Fruit fly (Drosophila melanogaster) whole organism, embryonic: ENCODE results near the gene frj.

Experiments used
- Ada2b ChIP-seq: fragments of 200-800 bp; sonication (Bioruptor generic); IDR thresholded peaks from 2 replicates; pipeline ENCODE4 v1.3.6; 2022; ENCODE audit warnings: missing biosample characterization, missing genetic modification characterization
- Adf1 ChIP-seq: fragments of 200-800 bp; sonication (Bioruptor generic); IDR thresholded peaks from 2 replicates; pipeline ENCODE4 v1.3.6; 2022; ENCODE audit warnings: missing biosample characterization, missing genetic modification characterization
- Atf3 ChIP-seq: fragments of 200-800 bp; sonication (Bioruptor generic); optimal IDR thresholded peaks from 3 replicates; lab custom pipeline; 2016; ENCODE audit warnings: missing biosample characterization, missing genetic modification characterization
- Bteb2 ChIP-seq: fragments of 200-800 bp; sonication (Bioruptor generic); optimal IDR thresholded peaks from 2 replicates; lab custom pipeline; 2016; ENCODE audit warnings: missing biosample characterization, missing genetic modification characterization
- CG10209 ChIP-seq: fragments of 200-800 bp; sonication (Bioruptor generic); optimal IDR thresholded peaks from 3 replicates; lab custom pipeline; 2017; ENCODE audit warnings: missing biosample characterization, mild to moderate bottlenecking, missing genetic modification characterization, missing genetic modification reagents
- CG1024 ChIP-seq: fragments of 200-800 bp; sonication (Bioruptor generic); IDR thresholded peaks from 2 replicates; pipeline ENCODE4 v1.3.6; 2022; ENCODE audit warnings: missing biosample characterization, missing genetic modification characterization
- CG10959 ChIP-seq: fragments of 200-800 bp; sonication (Bioruptor generic); IDR thresholded peaks from 2 replicates; pipeline ENCODE4 v1.3.6; 2022; ENCODE audit warnings: missing biosample characterization, missing genetic modification characterization
- CG11723 ChIP-seq: fragments of 200-800 bp; sonication (Bioruptor generic); optimal IDR thresholded peaks from 2 replicates; lab custom pipeline; 2017; ENCODE audit warnings: missing biosample characterization, mild to moderate bottlenecking, missing genetic modification characterization
- CG12219 ChIP-seq: fragments of 200-800 bp; sonication (Bioruptor generic); optimal IDR thresholded peaks from 3 replicates; lab custom pipeline; 2018; ENCODE audit warnings: missing biosample characterization, mild to moderate bottlenecking, missing genetic modification characterization
- CG14014 ChIP-seq: fragments of 200-800 bp; sonication (Bioruptor generic); IDR thresholded peaks from 2 replicates; pipeline ENCODE4 v1.3.6; 2022; ENCODE audit warnings: missing biosample characterization, missing genetic modification characterization
- CG14965 ChIP-seq: fragments of 200-800 bp; sonication (Bioruptor generic); optimal IDR thresholded peaks from 2 replicates; lab custom pipeline; 2016; ENCODE audit warnings: missing biosample characterization, missing genetic modification characterization, borderline replicate concordance
- CG17912 ChIP-seq: fragments of 200-800 bp; sonication (Bioruptor generic); optimal IDR thresholded peaks from 2 replicates; lab custom pipeline; 2018; ENCODE audit warnings: missing biosample characterization, mild to moderate bottlenecking, missing genetic modification characterization
- CG18476 ChIP-seq: fragments of 200-800 bp; sonication (Bioruptor generic); optimal IDR thresholded peaks from 2 replicates; lab custom pipeline; 2016; ENCODE audit warnings: missing biosample characterization, mild to moderate bottlenecking, missing genetic modification characterization
- CG18599 ChIP-seq: fragments of 200-800 bp; sonication (Bioruptor generic); optimal IDR thresholded peaks from 3 replicates; lab custom pipeline; 2017; ENCODE audit warnings: missing biosample characterization, missing genetic modification characterization, mild to moderate bottlenecking, moderate library complexity, missing genetic modification reagents
- CG3281 ChIP-seq: fragments of 200-800 bp; sonication (Bioruptor generic); optimal IDR thresholded peaks from 3 replicates; lab custom pipeline; 2017; ENCODE audit warnings: missing biosample characterization, mild to moderate bottlenecking, missing genetic modification characterization
- CG33557 ChIP-seq: fragments of 200-800 bp; sonication (Bioruptor generic); optimal IDR thresholded peaks from 2 replicates; lab custom pipeline; 2019; ENCODE audit warnings: missing biosample characterization, mild to moderate bottlenecking, missing genetic modification characterization, moderate library complexity
- CG6689 ChIP-seq: fragments of 200-800 bp; sonication (Bioruptor generic); IDR thresholded peaks from 2 replicates; pipeline ENCODE4 v1.3.6; 2022; ENCODE audit warnings: missing biosample characterization, missing genetic modification characterization
- CG7271 ChIP-seq: fragments of 200-800 bp; sonication (Bioruptor generic); optimal IDR thresholded peaks from 2 replicates; lab custom pipeline; 2018; ENCODE audit warnings: missing biosample characterization, mild to moderate bottlenecking, missing genetic modification characterization, moderate library complexity
- CG7928 ChIP-seq: fragments of 200-800 bp; sonication (Bioruptor generic); optimal IDR thresholded peaks from 2 replicates; lab custom pipeline; 2017; ENCODE audit warnings: missing biosample characterization, mild to moderate bottlenecking, missing genetic modification characterization
- CG8388 ChIP-seq: fragments of 200-800 bp; sonication (Bioruptor generic); optimal IDR thresholded peaks from 2 replicates; lab custom pipeline; 2019; ENCODE audit warnings: missing biosample characterization, mild to moderate bottlenecking, missing genetic modification characterization, moderate library complexity
- Dbx ChIP-seq: fragments of 200-800 bp; sonication (Bioruptor generic); IDR thresholded peaks from 3 replicates; pipeline ENCODE4 v1.3.6; 2022; ENCODE audit warnings: missing biosample characterization, missing genetic modification characterization
- Dip3 ChIP-seq: fragments of 200-800 bp; sonication (Bioruptor generic); optimal IDR thresholded peaks from 3 replicates; lab custom pipeline; 2016; ENCODE audit warnings: missing biosample characterization, missing genetic modification characterization
- E2f2 ChIP-seq: fragments of 200-800 bp; sonication (Bioruptor generic); IDR thresholded peaks from 2 replicates; pipeline ENCODE4 v1.3.6; 2022; ENCODE audit warnings: missing biosample characterization, missing genetic modification characterization
- Eip74EF ChIP-seq, 2 experiments: fragments of 200-800 bp in 1 of 2; fragments of >200 bp in 1 of 2; sonication (Bioruptor generic) in 1 of 2; optimal IDR thresholded peaks; 2 replicates each; lab custom pipeline; 2017 to 2019; ENCODE audit warnings: missing biosample characterization in 2 of 2, missing genetic modification characterization in 2 of 2, mild to moderate bottlenecking in 1 of 2, moderate library complexity in 1 of 2
- Ets97D ChIP-seq: fragments of 200-800 bp; sonication (Bioruptor generic); optimal IDR thresholded peaks from 3 replicates; lab custom pipeline; 2016; ENCODE audit warnings: missing biosample characterization, missing genetic modification characterization
- GATAe ChIP-seq: fragments of 200-800 bp; sonication (Bioruptor generic); conservative IDR thresholded peaks from 2 replicates; pipeline ENCODE4 v1.3.6; 2022; ENCODE audit warnings: missing biosample characterization, missing genetic modification characterization
- Gsc ChIP-seq: fragments of 200-800 bp; sonication (Bioruptor generic); IDR thresholded peaks from 2 replicates; pipeline ENCODE4 v1.3.6; 2022; ENCODE audit warnings: missing biosample characterization, missing genetic modification characterization
- HmgZ ChIP-seq: fragments of 200-800 bp; sonication (Bioruptor generic); optimal IDR thresholded peaks from 2 replicates; lab custom pipeline; 2018; ENCODE audit warnings: missing biosample characterization, mild to moderate bottlenecking, missing genetic modification characterization
- Hmx ChIP-seq: fragments of 200-800 bp; sonication (Bioruptor generic); optimal IDR thresholded peaks from 2 replicates; lab custom pipeline; 2016; ENCODE audit warnings: missing biosample characterization, missing genetic modification characterization
- Oli ChIP-seq: fragments of 200-800 bp; sonication (Bioruptor generic); optimal IDR thresholded peaks from 2 replicates; lab custom pipeline; 2018; ENCODE audit warnings: missing biosample characterization, mild to moderate bottlenecking, missing genetic modification characterization, moderate library complexity
- PHDP ChIP-seq: fragments of 200-800 bp; sonication (Bioruptor generic); optimal IDR thresholded peaks from 3 replicates; lab custom pipeline; 2018; ENCODE audit warnings: missing biosample characterization, mild to moderate bottlenecking, missing genetic modification characterization, moderate library complexity
- Pdp1 ChIP-seq, 2 experiments: fragments of 200-800 bp; sonication (Bioruptor generic); optimal IDR thresholded peaks; 3 replicates each; lab custom pipeline; 2016; ENCODE audit warnings: missing biosample characterization in 2 of 2, missing genetic modification characterization in 2 of 2, mild to moderate bottlenecking in 1 of 2, moderate library complexity in 1 of 2
- Sry-β ChIP-seq: fragments of 200-800 bp; sonication (Bioruptor generic); optimal IDR thresholded peaks from 2 replicates; lab custom pipeline; 2018; ENCODE audit warnings: missing biosample characterization, mild to moderate bottlenecking, missing genetic modification characterization, moderate library complexity
- Taf1 ChIP-seq: fragments of 200-800 bp; sonication (Bioruptor generic); IDR thresholded peaks from 2 replicates; pipeline ENCODE4 v1.3.6; 2022; ENCODE audit warnings: missing biosample characterization, missing genetic modification characterization
- ac ChIP-seq: fragments of 200-800 bp; sonication (Bioruptor generic); optimal IDR thresholded peaks from 3 replicates; lab custom pipeline; 2017; ENCODE audit warnings: missing biosample characterization, mild to moderate bottlenecking, missing genetic modification characterization
- amos ChIP-seq: fragments of 200-800 bp; sonication (Bioruptor generic); IDR thresholded peaks from 2 replicates; pipeline ENCODE4 v1.3.6; 2022; ENCODE audit warnings: missing biosample characterization, missing genetic modification characterization; ENCODE audit not compliant: partially characterized antibody
- ato ChIP-seq: fragments of 200-800 bp; sonication (Bioruptor generic); IDR thresholded peaks from 2 replicates; pipeline ENCODE4 v1.3.6; 2022; ENCODE audit warnings: missing biosample characterization, missing genetic modification characterization; ENCODE audit not compliant: partially characterized antibody
- cas ChIP-seq: fragments of 200-800 bp; sonication (Bioruptor generic); IDR thresholded peaks from 2 replicates; pipeline ENCODE4 v1.3.6; 2022; ENCODE audit warnings: missing biosample characterization, missing genetic modification characterization
- crc ChIP-seq: fragments of 200-800 bp; sonication (Bioruptor generic); optimal IDR thresholded peaks from 2 replicates; lab custom pipeline; 2016; ENCODE audit warnings: missing biosample characterization, missing genetic modification characterization
- lbe ChIP-seq: fragments of 200-800 bp; sonication (Bioruptor generic); optimal IDR thresholded peaks from 2 replicates; lab custom pipeline; 2016; ENCODE audit warnings: missing biosample characterization, mild to moderate bottlenecking, missing genetic modification characterization
- lola ChIP-seq, 3 experiments: fragments of >200 bp in 2 of 3; fragments of 200-800 bp in 1 of 3; sonication (Bioruptor generic) in 1 of 3; optimal IDR thresholded peaks; 2 replicates each; lab custom pipeline; 2017 to 2019; ENCODE audit warnings: missing biosample characterization in 3 of 3, missing genetic modification characterization in 3 of 3, mild to moderate bottlenecking in 1 of 3, moderate library complexity in 1 of 3
- luna ChIP-seq: fragments of 200-800 bp; sonication (Bioruptor generic); optimal IDR thresholded peaks from 2 replicates; lab custom pipeline; 2016; ENCODE audit warnings: missing biosample characterization, missing genetic modification characterization
- mirr ChIP-seq: fragments of 200-800 bp; sonication (Bioruptor generic); optimal IDR thresholded peaks from 3 replicates; lab custom pipeline; 2018; ENCODE audit warnings: missing biosample characterization, mild to moderate bottlenecking, missing genetic modification characterization
- nerfin-2 ChIP-seq: fragments of 200-800 bp; sonication (Bioruptor generic); IDR thresholded peaks from 2 replicates; pipeline ENCODE4 v1.3.6; 2022; ENCODE audit warnings: missing biosample characterization, missing genetic modification characterization; ENCODE audit not compliant: partially characterized antibody
- pita ChIP-seq: fragments of 200-800 bp; sonication (Bioruptor generic); optimal IDR thresholded peaks from 2 replicates; lab custom pipeline; 2017; ENCODE audit warnings: missing biosample characterization, mild to moderate bottlenecking, missing genetic modification characterization
- pnt ChIP-seq: fragments of 200-800 bp; sonication (Bioruptor generic); optimal IDR thresholded peaks from 3 replicates; lab custom pipeline; 2016; ENCODE audit warnings: missing biosample characterization, missing genetic modification characterization
- sc ChIP-seq, 3 experiments: fragments of >200 bp in 2 of 3; fragments of 200-800 bp in 1 of 3; sonication (Bioruptor generic) in 1 of 3; optimal IDR thresholded peaks; 2 replicates in 2 of 3; 3 replicates in 1 of 3; lab custom pipeline; 2017; ENCODE audit warnings: mild to moderate bottlenecking in 1 of 3, missing biosample characterization in 1 of 3, missing genetic modification characterization in 1 of 3, missing genetic modification reagents in 1 of 3
- sens-2 ChIP-seq: fragments of 200-800 bp; sonication (Bioruptor generic); IDR thresholded peaks from 2 replicates; pipeline ENCODE4 v1.3.6; 2022; ENCODE audit warnings: missing biosample characterization, missing genetic modification characterization
- unc-4 ChIP-seq: fragments of 200-800 bp; sonication (Bioruptor generic); IDR thresholded peaks from 2 replicates; pipeline ENCODE4 v1.3.6; 2022; ENCODE audit warnings: missing biosample characterization, missing genetic modification characterization; ENCODE audit not compliant: partially characterized antibody
- unpg ChIP-seq: fragments of 200-800 bp; sonication (Bioruptor generic); optimal IDR thresholded peaks from 3 replicates; lab custom pipeline; 2018; ENCODE audit warnings: missing biosample characterization, mild to moderate bottlenecking, missing genetic modification characterization, moderate library complexity

frj gene

DNA sequence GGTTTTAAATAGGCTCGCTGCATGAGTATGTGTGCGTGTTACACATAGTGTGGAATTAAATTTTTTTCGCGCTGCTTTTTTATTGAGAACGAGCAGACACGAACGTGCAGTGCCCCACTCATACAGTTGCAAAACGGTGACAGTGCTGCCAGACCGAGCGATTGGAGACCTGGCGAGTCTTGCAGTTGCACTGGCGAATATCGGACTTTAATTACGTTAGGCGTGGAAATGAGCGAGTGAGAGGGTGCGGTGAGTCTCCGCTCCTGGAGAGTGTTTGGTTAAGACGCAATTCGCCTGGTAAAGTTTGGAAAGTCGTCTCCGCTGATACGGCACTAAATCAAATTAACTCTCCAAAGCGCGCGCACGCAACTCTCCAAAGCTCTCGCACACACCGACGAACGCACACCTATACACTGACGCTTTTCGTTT lies 25.5 kb downstream of the frj start (continued):
- TF ChIP-seq Oli (tag; lab: Kevin White, UChicago): no peak
- TF ChIP-seq Dbx (GFP tag; lab: Robert Waterston, UW): no peak; the same call in 2 of the 3 replicates
- TF ChIP-seq lbe (GFP tag; lab: Kevin White, UChicago): no peak
- no peak for TF ChIP-seq CG11723 (GFP tag; lab: Kevin White, UChicago)
- TF ChIP-seq cas: no peak
- TF ChIP-seq amos (GFP tag; lab: Robert Waterston, UW): peak; percentile 53; the same call in 1 of the 2 replicates
- no peak for TF ChIP-seq CG3281
- no peak for TF ChIP-seq luna (GFP tag; lab: Kevin White, UChicago)
- peak; percentile 32 for TF ChIP-seq CG18599 (GFP tag; lab: Kevin White, UChicago)
- no peak for TF ChIP-seq CG10959
- no peak for TF ChIP-seq Hmx
- no peak for TF ChIP-seq CG33557 (GFP tag; lab: Kevin White, UChicago)
- no peak for TF ChIP-seq Adf1 (GFP tag; lab: Robert Waterston, UW)
- no peak for TF ChIP-seq CG8388 (GFP tag; lab: Kevin White, UChicago)
- no peak for TF ChIP-seq CG7928 (GFP tag; lab: Kevin White, UChicago)
- no peak for TF ChIP-seq crc (GFP tag; lab: Kevin White, UChicago)
- no peak for TF ChIP-seq ac (GFP tag; lab: Kevin White, UChicago)
- no peak; the same call in 1 of the 2 replicates for TF ChIP-seq ato (GFP tag; lab: Robert Waterston, UW)
- TF ChIP-seq nerfin-2 (GFP tag; lab: Robert Waterston, UW): no peak
- TF ChIP-seq Dip3 (GFP tag; lab: Kevin White, UChicago): no peak
- TF ChIP-seq sc (optimal IDR thresholded peaks at IDR 0.05; lab: Kevin White, UChicago): no peak
- TF ChIP-seq sc (GFP tag; optimal IDR thresholded peaks at IDR 0.05; lab: Kevin White, UChicago): no peak
- no peak for TF ChIP-seq CG6689 (GFP tag; lab: Robert Waterston, UW)
- no peak; the same call in 1 of the 2 replicates for TF ChIP-seq CG14014 (GFP tag; lab: Robert Waterston, UW)
- peak in 1 of 2 experiments; percentile 35 for TF ChIP-seq Pdp1 (GFP tag; optimal IDR thresholded peaks at IDR 0.05; lab: Kevin White, UChicago)
- no peak for TF ChIP-seq Bteb2 (GFP tag; lab: Kevin White, UChicago)
- TF ChIP-seq CG17912 (GFP tag; lab: Kevin White, UChicago): no peak
- TF ChIP-seq sens-2: no peak
- TF ChIP-seq Eip74EF (GFP tag; optimal IDR thresholded peaks at IDR 0.05; lab: Kevin White, UChicago): no peak
- TF ChIP-seq E2f2 (GFP tag; lab: Robert Waterston, UW): peak; percentile 92
- TF ChIP-seq Ada2b (GFP tag; lab: Robert Waterston, UW): no peak
- no peak for TF ChIP-seq CG10209 (GFP tag; lab: Kevin White, UChicago)
- peak; percentile 70 for TF ChIP-seq HmgZ (tag; lab: Kevin White, UChicago)
- no peak for TF ChIP-seq Sry-β (GFP tag; lab: Kevin White, UChicago)
- TF ChIP-seq pnt (GFP tag; lab: Kevin White, UChicago): no peak
- no peak for TF ChIP-seq GATAe
- no peak for TF ChIP-seq CG18476 (GFP tag; lab: Kevin White, UChicago)
- peak; percentile 3 for TF ChIP-seq Ets97D (GFP tag; lab: Kevin White, UChicago)
- TF ChIP-seq Taf1 (GFP tag; lab: Robert Waterston, UW): no peak
- no peak for TF ChIP-seq CG14965 (GFP tag; lab: Kevin White, UChicago)
- TF ChIP-seq CG1024 (GFP tag; lab: Robert Waterston, UW): no peak
- peak; percentile 47 for TF ChIP-seq unc-4 (GFP tag; lab: Robert Waterston, UW)
- no peak for TF ChIP-seq unpg
- TF ChIP-seq CG7271: no peak
- no peak for TF ChIP-seq pita (GFP tag; lab: Kevin White, UChicago)
- no peak for TF ChIP-seq Gsc (GFP tag; lab: Robert Waterston, UW)
- no peak for TF ChIP-seq mirr
- no peak for TF ChIP-seq CG12219 (GFP tag; lab: Kevin White, UChicago)
- no peak for TF ChIP-seq PHDP
- no peak for TF ChIP-seq Atf3 (GFP tag; lab: Kevin White, UChicago)
- TF ChIP-seq lola (GFP tag; optimal IDR thresholded peaks at IDR 0.05; lab: Kevin White, UChicago): no peak
